Worm (Caenorhabditis elegans) whole organism, late embryonic: ENCODE results near the gene skr-8.

Experiments used
- K02D7.2 ChIP-seq: sonication (generic microtip); optimal IDR thresholded peaks from 2 replicates; lab custom pipeline; 2017; ENCODE audit warnings: mild to moderate bottlenecking, missing genetic modification characterization, missing compliant biosample characterization
- T23F11.4 ChIP-seq: fragments of 200-800 bp; sonication (Bioruptor generic); optimal IDR thresholded peaks from 2 replicates; lab custom pipeline; 2018; ENCODE audit warnings: mild to moderate bottlenecking, missing genetic modification characterization, missing compliant biosample characterization
- Y22D7AL.16 ChIP-seq: sonication (generic microtip); optimal IDR thresholded peaks from 2 replicates; lab custom pipeline; 2016; ENCODE audit warnings: missing genetic modification characterization, missing compliant biosample characterization
- ama-1 ChIP-seq: fragments of 150-350 bp; optimal IDR thresholded peaks from 2 replicates; lab custom pipeline; 2014
- ceh-14 ChIP-seq: sonication (generic microtip); optimal IDR thresholded peaks from 2 replicates; lab custom pipeline; 2016; ENCODE audit warnings: missing genotype, missing genetic modification characterization, missing compliant biosample characterization
- ceh-19 ChIP-seq: fragments of 200-800 bp; sonication (Bioruptor generic); optimal IDR thresholded peaks from 2 replicates; lab custom pipeline; 2018; ENCODE audit warnings: mild to moderate bottlenecking, missing genetic modification characterization, missing compliant biosample characterization
- ceh-24 ChIP-seq: sonication (generic microtip); optimal IDR thresholded peaks from 2 replicates; lab custom pipeline; 2016; ENCODE audit warnings: mild to moderate bottlenecking, missing genetic modification characterization, missing compliant biosample characterization
- ceh-30 ChIP-seq: fragments of 150-350 bp; optimal IDR thresholded peaks from 2 replicates; lab custom pipeline; 2014; ENCODE audit warnings: missing biosample characterization, missing genetic modification characterization
- ceh-31 ChIP-seq: sonication (generic microtip); optimal IDR thresholded peaks from 2 replicates; lab custom pipeline; 2016; ENCODE audit warnings: missing genetic modification characterization, missing compliant biosample characterization
- ceh-9 ChIP-seq: sonication (generic microtip); optimal IDR thresholded peaks from 2 replicates; lab custom pipeline; 2016; ENCODE audit warnings: mild to moderate bottlenecking, missing genetic modification characterization, inconsistent platforms, missing compliant biosample characterization
- elt-2 ChIP-seq: sonication (generic microtip); optimal IDR thresholded peaks from 2 replicates; lab custom pipeline; 2016; ENCODE audit warnings: missing genetic modification reagents, missing genetic modification characterization, missing compliant biosample characterization
- eyg-1 ChIP-seq: sonication (generic microtip); optimal IDR thresholded peaks from 2 replicates; lab custom pipeline; 2016; ENCODE audit warnings: missing genotype, missing genetic modification characterization, missing compliant biosample characterization
- fkh-10 ChIP-seq: fragments of 150-350 bp; optimal IDR thresholded peaks from 2 replicates; lab custom pipeline; 2014; ENCODE audit warnings: missing biosample characterization, missing genetic modification reagents, missing genetic modification characterization
- fkh-6 ChIP-seq: sonication (generic microtip); optimal IDR thresholded peaks from 2 replicates; lab custom pipeline; 2016; ENCODE audit warnings: missing genetic modification characterization, missing compliant biosample characterization
- gmeb-2 ChIP-seq: sonication (generic microtip); optimal IDR thresholded peaks from 2 replicates; lab custom pipeline; 2016; ENCODE audit warnings: missing genetic modification characterization, inconsistent platforms, missing compliant biosample characterization
- hlh-13 ChIP-seq: fragments of 200-800 bp; sonication (Bioruptor generic); optimal IDR thresholded peaks from 2 replicates; lab custom pipeline; 2018; ENCODE audit warnings: mild to moderate bottlenecking, missing genetic modification characterization, missing compliant biosample characterization
- hlh-6 ChIP-seq: sonication (generic microtip); optimal IDR thresholded peaks from 2 replicates; lab custom pipeline; 2016; ENCODE audit warnings: missing genotype, missing genetic modification characterization, missing compliant biosample characterization
- hlh-8 ChIP-seq: sonication (generic microtip); optimal IDR thresholded peaks from 2 replicates; lab custom pipeline; 2016; ENCODE audit warnings: missing genotype, missing genetic modification characterization, missing compliant biosample characterization
- lim-6 ChIP-seq: sonication (generic microtip); optimal IDR thresholded peaks from 2 replicates; lab custom pipeline; 2016; ENCODE audit warnings: missing genetic modification characterization, missing compliant biosample characterization
- lin-11 ChIP-seq: fragments of 200-800 bp; sonication (Bioruptor generic); optimal IDR thresholded peaks from 2 replicates; lab custom pipeline; 2018; ENCODE audit warnings: mild to moderate bottlenecking, missing genetic modification characterization, missing compliant biosample characterization
- madf-2 ChIP-seq: sonication (generic microtip); optimal IDR thresholded peaks from 2 replicates; lab custom pipeline; 2017; ENCODE audit warnings: missing genetic modification characterization, missing compliant biosample characterization
- nfya-1 ChIP-seq: sonication (generic microtip); optimal IDR thresholded peaks from 2 replicates; lab custom pipeline; 2017; ENCODE audit warnings: missing genetic modification characterization, mild to moderate bottlenecking, missing compliant biosample characterization, antibody characterized with exemption, moderate library complexity
- nhr-11 ChIP-seq: fragments of 150-350 bp; optimal IDR thresholded peaks from 2 replicates; lab custom pipeline; 2014; ENCODE audit warnings: missing biosample characterization, missing genetic modification characterization
- odd-2 ChIP-seq: sonication (generic microtip); optimal IDR thresholded peaks from 2 replicates; lab custom pipeline; 2017; ENCODE audit warnings: antibody characterized with exemption, mild to moderate bottlenecking, missing genetic modification characterization, missing compliant biosample characterization
- pag-3 ChIP-seq: sonication (generic microtip); optimal IDR thresholded peaks from 2 replicates; lab custom pipeline; 2016; ENCODE audit warnings: missing compliant biosample characterization, missing genetic modification characterization, borderline replicate concordance
- pha-2 ChIP-seq: sonication (generic microtip); optimal IDR thresholded peaks from 2 replicates; lab custom pipeline; 2017; ENCODE audit warnings: mild to moderate bottlenecking, missing genetic modification characterization, missing compliant biosample characterization
- pqm-1 ChIP-seq: sonication (generic microtip); optimal IDR thresholded peaks from 2 replicates; lab custom pipeline; 2016; ENCODE audit warnings: missing genetic modification characterization, missing compliant biosample characterization
- rnt-1 ChIP-seq: sonication (generic microtip); optimal IDR thresholded peaks from 2 replicates; lab custom pipeline; 2016; ENCODE audit warnings: missing genetic modification characterization, missing compliant biosample characterization
- sox-2 ChIP-seq: fragments of 200-800 bp; sonication (Bioruptor generic); IDR thresholded peaks from 2 replicates; pipeline ENCODE4 v1.3.6; 2022; ENCODE audit warnings: missing genetic modification reagents, missing genetic modification characterization, missing compliant biosample characterization
- tbx-2 ChIP-seq: sonication (generic microtip); optimal IDR thresholded peaks from 2 replicates; lab custom pipeline; 2016; ENCODE audit warnings: missing genetic modification characterization, missing compliant biosample characterization
- tbx-7 ChIP-seq: sonication (generic microtip); optimal IDR thresholded peaks from 2 replicates; lab custom pipeline; 2016; ENCODE audit warnings: missing genotype, missing genetic modification characterization, missing compliant biosample characterization
- ttx-3 ChIP-seq: sonication (generic microtip); optimal IDR thresholded peaks from 2 replicates; lab custom pipeline; 2016; ENCODE audit warnings: missing genetic modification reagents, missing genetic modification characterization, missing compliant biosample characterization
- unc-42 ChIP-seq: sonication (generic microtip); optimal IDR thresholded peaks from 2 replicates; lab custom pipeline; 2016; ENCODE audit warnings: missing genotype, missing genetic modification characterization, missing compliant biosample characterization
- unc-55 ChIP-seq: sonication (generic microtip); optimal IDR thresholded peaks from 2 replicates; lab custom pipeline; 2017; ENCODE audit warnings: missing biosample characterization, missing genetic modification reagents, missing genetic modification characterization

skr-8 gene

DNA sequence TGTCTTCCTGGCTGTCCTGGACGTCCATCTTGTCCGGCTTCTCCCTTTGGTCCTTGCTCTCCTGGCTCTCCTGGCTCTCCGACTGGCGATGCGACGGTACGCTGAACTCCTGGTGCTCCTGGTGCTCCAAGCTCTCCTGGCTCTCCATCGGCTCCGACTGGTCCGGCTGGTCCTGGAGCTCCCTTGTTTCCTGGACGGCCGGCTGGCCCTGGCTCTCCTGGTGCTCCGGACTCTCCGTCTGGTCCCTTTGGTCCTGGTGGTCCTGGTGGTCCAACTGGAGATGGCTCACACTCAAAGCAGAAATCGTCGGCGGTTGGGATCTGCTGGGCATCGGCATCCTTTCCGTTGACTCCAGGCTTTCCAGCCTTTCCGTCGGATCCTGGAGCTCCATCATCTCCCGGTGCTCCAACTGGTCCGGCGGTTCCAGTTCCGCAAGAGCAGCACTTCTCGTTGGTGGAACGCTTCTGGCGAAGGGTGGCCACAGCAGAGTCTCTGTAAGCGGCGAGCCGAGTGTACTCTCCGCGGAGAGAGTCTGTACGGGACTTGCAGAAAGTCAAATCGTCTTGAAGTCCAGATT, 17.5 kb upstream of the skr-8 start:
- TF ChIP-seq fkh-6 (tag; lab: Kevin White, UChicago), result peak; percentile 9
- TF ChIP-seq ceh-31 (tag; lab: Kevin White, UChicago), result no peak
- TF ChIP-seq hlh-6 (tag; lab: Kevin White, UChicago), result peak; percentile 32

DNA sequence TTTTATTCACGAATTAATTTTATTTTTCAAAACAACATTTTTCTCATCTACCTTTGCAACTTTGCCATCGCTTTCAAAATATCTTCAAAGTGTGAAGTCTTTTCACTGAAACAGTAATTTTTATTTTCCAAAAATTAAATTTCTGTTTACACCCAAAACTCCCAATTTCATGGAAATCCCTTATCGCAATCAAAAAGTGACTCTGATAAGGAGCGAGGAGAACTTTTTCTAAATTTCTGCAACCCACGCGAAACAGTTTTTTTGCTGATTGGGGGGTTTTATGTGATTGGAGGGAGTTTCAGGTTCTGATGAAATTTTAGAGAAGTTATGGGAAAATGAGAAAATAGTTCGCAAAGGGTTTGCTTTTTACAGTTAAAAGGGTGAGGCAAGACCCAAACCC, 13.9 kb upstream of the skr-8 start:
- TF ChIP-seq tbx-2, result no peak
- TF ChIP-seq gmeb-2 (tag; lab: Kevin White, UChicago), result no peak
- no peak for TF ChIP-seq tbx-7 (tag; lab: Kevin White, UChicago)
- no peak for TF ChIP-seq odd-2
- TF ChIP-seq ceh-19 (GFP tag; lab: Kevin White, UChicago), result no peak
- no peak for TF ChIP-seq lim-6 (tag; lab: Kevin White, UChicago)
- no peak for TF ChIP-seq nhr-11 (tag; lab: Kevin White, UChicago)
- no peak for TF ChIP-seq Y22D7AL.16 (tag; lab: Kevin White, UChicago)
- TF ChIP-seq ceh-24 (tag; lab: Kevin White, UChicago), result no peak
- TF ChIP-seq fkh-10, result no peak
- TF ChIP-seq K02D7.2 (tag; lab: Kevin White, UChicago), result no peak
- TF ChIP-seq rnt-1 (tag; lab: Kevin White, UChicago), result no peak
- no peak for TF ChIP-seq hlh-13 (GFP tag; lab: Kevin White, UChicago)
- TF ChIP-seq pha-2 (tag; lab: Kevin White, UChicago), result no peak

DNA sequence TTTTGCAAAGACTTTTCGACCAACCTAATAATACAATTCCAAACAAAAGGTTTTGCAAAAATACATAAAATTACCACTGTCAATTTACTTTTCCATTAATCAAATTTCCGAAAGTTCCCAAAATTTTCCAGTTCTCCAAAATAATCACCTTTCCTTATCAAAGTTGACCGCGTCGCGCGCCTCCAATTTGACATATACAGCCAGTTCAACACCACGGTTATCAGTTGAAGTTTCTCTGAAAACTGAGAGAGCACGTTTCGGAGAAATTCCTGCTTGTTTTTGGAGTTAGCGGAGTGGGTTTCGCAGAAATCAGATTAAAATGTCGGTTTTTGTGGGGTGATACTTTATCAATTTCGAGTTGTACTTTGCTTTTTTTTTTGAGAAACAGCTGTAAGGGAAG, 13.4 kb upstream of the skr-8 start:
- TF ChIP-seq lin-11 (tag; lab: Kevin White, UChicago) (no peak), ceh-9 (no peak), ttx-3 (tag; lab: Kevin White, UChicago) (no peak), ceh-30 (tag; lab: Kevin White, UChicago) (no peak), ama-1 (lab: Kevin White, UChicago) (no peak), sox-2 (GFP tag; lab: Robert Waterston, UW) (no peak), pag-3 (no peak), lim-6 (tag; lab: Kevin White, UChicago) (no peak), hlh-8 (no peak), nfya-1 (tag; lab: Kevin White, UChicago) (no peak), unc-42 (no peak), madf-2 (tag; lab: Kevin White, UChicago) (no peak), tbx-2 (no peak), eyg-1 (tag; lab: Kevin White, UChicago) (no peak), ceh-14 (tag; lab: Kevin White, UChicago) (no peak), pqm-1 (tag; lab: Kevin White, UChicago) (no peak), T23F11.4 (GFP tag; lab: Kevin White, UChicago) (no peak)

DNA sequence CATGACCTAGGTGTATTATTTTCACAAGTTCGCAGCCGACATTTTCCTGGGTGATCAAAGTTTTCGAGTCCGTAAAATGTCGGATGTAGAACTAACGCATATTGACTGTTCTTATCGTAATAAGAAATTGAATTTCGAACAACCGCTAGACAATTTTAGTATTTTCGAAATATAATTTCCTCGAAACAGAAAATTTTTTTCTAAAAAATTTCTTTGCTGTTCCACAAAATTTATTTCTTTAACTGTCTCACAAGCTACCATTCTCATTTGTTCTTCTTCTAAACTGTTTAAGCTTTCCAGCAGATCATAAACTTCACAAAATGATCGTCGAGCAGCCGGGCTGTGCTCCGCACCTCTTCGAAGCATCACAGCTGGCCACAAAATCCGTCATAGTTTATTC, 10.5 kb upstream of the skr-8 start, which contains the start of gene C52D10.3:
Gene C52D10.3 (plus strand): TSS at position 301 of the 400 bp plus-strand sequence.
- no peak for TF ChIP-seq ceh-31 (tag; lab: Kevin White, UChicago)

DNA sequence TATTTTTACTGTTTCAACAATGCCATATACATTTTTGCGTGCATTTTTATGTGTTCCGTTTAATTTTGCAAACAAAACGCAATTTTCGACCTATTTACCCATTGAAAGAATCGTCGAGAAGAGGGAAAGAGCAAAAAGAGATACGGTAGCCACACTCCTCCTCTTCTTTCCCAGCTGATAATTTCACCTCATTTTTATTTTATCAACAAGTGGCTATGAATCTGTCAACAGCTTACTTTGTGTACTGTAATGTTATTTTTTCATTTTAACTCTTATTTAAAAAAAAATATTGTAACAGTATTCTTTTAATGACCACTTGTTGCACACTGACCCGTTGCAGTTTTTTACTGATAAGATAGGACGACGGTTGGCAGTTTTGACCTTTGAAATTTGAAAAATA, 9.3 kb upstream of the skr-8 start:
- TF ChIP-seq elt-2 (tag; lab: Kevin White, UChicago) (peak; percentile 20), ceh-14 (tag; lab: Kevin White, UChicago) (no peak), Y22D7AL.16 (tag; lab: Kevin White, UChicago) (no peak)

DNA sequence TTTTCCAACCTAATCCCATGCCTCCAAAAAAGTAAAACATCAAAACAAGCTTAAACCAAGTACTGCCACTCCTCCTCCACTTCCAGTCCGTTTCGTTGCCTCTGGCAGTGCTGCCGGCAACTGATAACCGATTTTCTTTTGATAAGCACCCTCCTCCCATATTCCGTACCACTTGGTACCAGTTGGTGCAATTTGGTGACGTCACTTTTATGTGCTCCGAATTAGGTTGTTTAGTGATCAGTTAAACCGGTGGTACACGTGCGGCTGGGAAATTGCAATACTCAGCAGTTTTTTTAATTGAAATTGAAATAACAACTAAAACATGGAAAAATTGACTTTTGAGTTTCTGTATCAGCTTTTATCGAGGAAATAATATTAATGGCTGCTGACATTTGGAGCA, 8.5 kb upstream of the skr-8 start:
- no peak for TF ChIP-seq unc-55 (GFP tag; lab: Kevin White, UChicago)
- TF ChIP-seq elt-2 (tag; lab: Kevin White, UChicago), result peak; percentile 93
